Fruit fly (Drosophila melanogaster) whole organism, embryonic: ENCODE measurements around the gene CG32847.
A peak's percentile ranks its signal among the peaks of the same experiment; 100 is the strongest.

Experiments used
- CG10431 ChIP-seq: fragments of 200-800 bp; sonication (Bioruptor generic); optimal IDR thresholded peaks from 3 replicates; lab custom pipeline; 2018; ENCODE audit warnings: missing biosample characterization, mild to moderate bottlenecking, missing genetic modification characterization
- CG10979 ChIP-seq: fragments of 200-800 bp; sonication (Bioruptor generic); optimal IDR thresholded peaks from 2 replicates; lab custom pipeline; 2018; ENCODE audit warnings: missing biosample characterization, mild to moderate bottlenecking, missing genetic modification characterization, moderate library complexity
- CG11085 ChIP-seq: fragments of 200-800 bp; sonication (Bioruptor generic); IDR thresholded peaks from 2 replicates; pipeline ENCODE4 v1.3.6; 2022; ENCODE audit warnings: missing biosample characterization, missing genetic modification characterization
- CG13424 ChIP-seq: fragments of 200-800 bp; sonication (Bioruptor generic); optimal IDR thresholded peaks from 2 replicates; lab custom pipeline; 2019; ENCODE audit warnings: missing biosample characterization, mild to moderate bottlenecking, missing genetic modification characterization, moderate library complexity
- CG14860 ChIP-seq: fragments of 200-800 bp; sonication (Bioruptor generic); IDR thresholded peaks from 3 replicates; pipeline ENCODE4 v1.3.6; 2022; ENCODE audit warnings: missing biosample characterization, missing genetic modification characterization; ENCODE audit not compliant: partially characterized antibody
- CG16813 ChIP-seq: fragments of 200-800 bp; sonication (Bioruptor generic); IDR thresholded peaks from 3 replicates; pipeline ENCODE4 v1.3.6; 2022; ENCODE audit warnings: missing biosample characterization, missing genetic modification characterization; ENCODE audit not compliant: partially characterized antibody
- CG18011 ChIP-seq: fragments of 200-800 bp; sonication (Bioruptor generic); optimal IDR thresholded peaks from 2 replicates; lab custom pipeline; 2017; ENCODE audit warnings: missing biosample characterization, missing genetic modification characterization, mild to moderate bottlenecking, moderate library complexity, missing genotype
- CG1832 ChIP-seq: fragments of 200-800 bp; sonication (Bioruptor generic); optimal IDR thresholded peaks from 2 replicates; lab custom pipeline; 2017; ENCODE audit warnings: missing biosample characterization, mild to moderate bottlenecking, missing genetic modification characterization, inconsistent platforms
- CG31365 ChIP-seq: fragments of 200-800 bp; sonication (Bioruptor generic); optimal IDR thresholded peaks from 2 replicates; lab custom pipeline; 2018; ENCODE audit warnings: missing biosample characterization, mild to moderate bottlenecking, missing genetic modification characterization
- CG3163 ChIP-seq: fragments of 200-800 bp; sonication (Bioruptor generic); optimal IDR thresholded peaks from 3 replicates; lab custom pipeline; 2016; ENCODE audit warnings: missing biosample characterization, missing genetic modification characterization
- CG3407 ChIP-seq: fragments of 200-800 bp; sonication (Bioruptor generic); optimal IDR thresholded peaks from 2 replicates; lab custom pipeline; 2018; ENCODE audit warnings: missing biosample characterization, mild to moderate bottlenecking, missing genetic modification characterization
- CG34224 ChIP-seq: fragments of 200-800 bp; sonication (Bioruptor generic); IDR thresholded peaks from 3 replicates; pipeline ENCODE4 v1.3.6; 2022; ENCODE audit warnings: missing biosample characterization, missing genetic modification characterization; ENCODE audit not compliant: partially characterized antibody
- CG4404 ChIP-seq: fragments of 200-800 bp; sonication (Bioruptor generic); IDR thresholded peaks from 2 replicates; pipeline ENCODE4 v1.3.6; 2022; ENCODE audit warnings: missing biosample characterization, missing genetic modification characterization
- CG6175 ChIP-seq: fragments of 200-800 bp; sonication (Bioruptor generic); IDR thresholded peaks from 3 replicates; pipeline ENCODE4 v1.3.6; 2022; ENCODE audit warnings: missing biosample characterization, missing genetic modification characterization
- CG6791 ChIP-seq: fragments of 200-800 bp; sonication (Bioruptor generic); IDR thresholded peaks from 3 replicates; pipeline ENCODE4 v1.3.6; 2022; ENCODE audit warnings: missing biosample characterization, missing genetic modification characterization; ENCODE audit not compliant: partially characterized antibody
- CG8281 ChIP-seq: fragments of 200-800 bp; sonication (Bioruptor generic); optimal IDR thresholded peaks from 2 replicates; lab custom pipeline; 2018; ENCODE audit warnings: missing biosample characterization, mild to moderate bottlenecking, missing genetic modification characterization, moderate library complexity
- CG9876 ChIP-seq: fragments of 200-800 bp; sonication (Bioruptor generic); optimal IDR thresholded peaks from 2 replicates; lab custom pipeline; 2016; ENCODE audit warnings: missing biosample characterization, missing genetic modification characterization
- CTCF ChIP-seq: fragments of 200-800 bp; sonication (Bioruptor generic); optimal IDR thresholded peaks from 2 replicates; lab custom pipeline; 2017; ENCODE audit warnings: missing biosample characterization, mild to moderate bottlenecking, missing genetic modification characterization, moderate library complexity
- ERR ChIP-seq: fragments of 200-800 bp; sonication (Bioruptor generic); optimal IDR thresholded peaks from 2 replicates; lab custom pipeline; 2016; ENCODE audit warnings: missing biosample characterization, missing genetic modification characterization
- Eip74EF ChIP-seq, 2 experiments: fragments of 200-800 bp in 1 of 2; fragments of >200 bp in 1 of 2; sonication (Bioruptor generic) in 1 of 2; optimal IDR thresholded peaks; 2 replicates each; lab custom pipeline; 2017 to 2019; ENCODE audit warnings: missing biosample characterization in 2 of 2, missing genetic modification characterization in 2 of 2, mild to moderate bottlenecking in 1 of 2, moderate library complexity in 1 of 2
- Hr39 ChIP-seq: fragments of >200 bp; optimal IDR thresholded peaks from 2 replicates; lab custom pipeline; 2017
- MTF-1 ChIP-seq: fragments of 200-800 bp; sonication (Bioruptor generic); optimal IDR thresholded peaks from 2 replicates; lab custom pipeline; 2018; ENCODE audit warnings: missing biosample characterization, mild to moderate bottlenecking, missing genetic modification characterization, borderline replicate concordance
- Six4 ChIP-seq: fragments of 200-800 bp; sonication (Bioruptor generic); optimal IDR thresholded peaks from 2 replicates; lab custom pipeline; 2016; ENCODE audit warnings: missing biosample characterization, missing genetic modification characterization
- abd-A ChIP-seq: fragments of 200-800 bp; sonication (Bioruptor generic); optimal IDR thresholded peaks from 3 replicates; lab custom pipeline; 2019; ENCODE audit warnings: missing biosample characterization, mild to moderate bottlenecking, missing genetic modification characterization, moderate library complexity
- al ChIP-seq: fragments of 200-800 bp; sonication (Bioruptor generic); IDR thresholded peaks from 2 replicates; pipeline ENCODE4 v1.3.6; 2022; ENCODE audit warnings: missing biosample characterization, missing genetic modification characterization
- ap ChIP-seq: fragments of 200-800 bp; sonication (Bioruptor generic); IDR thresholded peaks from 2 replicates; pipeline ENCODE4 v1.3.6; 2022; ENCODE audit warnings: missing biosample characterization, missing genetic modification characterization
- bab2 ChIP-seq: fragments of 200-800 bp; sonication (Bioruptor generic); optimal IDR thresholded peaks from 2 replicates; lab custom pipeline; 2016; ENCODE audit warnings: missing biosample characterization, missing genetic modification characterization
- br ChIP-seq: fragments of >200 bp; optimal IDR thresholded peaks from 2 replicates; lab custom pipeline; 2017
- cato ChIP-seq: fragments of 200-800 bp; sonication (Bioruptor generic); optimal IDR thresholded peaks from 2 replicates; lab custom pipeline; 2016; ENCODE audit warnings: missing biosample characterization, missing genetic modification characterization, borderline replicate concordance
- chm ChIP-seq: fragments of 200-800 bp; sonication (Bioruptor generic); IDR thresholded peaks from 2 replicates; pipeline ENCODE4 v1.3.6; 2022; ENCODE audit warnings: missing biosample characterization, missing genetic modification characterization
- dmrt11E ChIP-seq: fragments of 200-800 bp; sonication (Bioruptor generic); optimal IDR thresholded peaks from 3 replicates; lab custom pipeline; 2018; ENCODE audit warnings: missing biosample characterization, mild to moderate bottlenecking, missing genetic modification characterization, moderate library complexity
- ewg ChIP-seq: fragments of 200-800 bp; sonication (Bioruptor generic); optimal IDR thresholded peaks from 3 replicates; lab custom pipeline; 2017; ENCODE audit warnings: mild to moderate bottlenecking, missing biosample characterization, missing genetic modification reagents, missing genetic modification characterization
- fd102C ChIP-seq: fragments of 200-800 bp; sonication (Bioruptor generic); optimal IDR thresholded peaks from 2 replicates; lab custom pipeline; 2018; ENCODE audit warnings: missing biosample characterization, mild to moderate bottlenecking, missing genetic modification characterization, moderate library complexity
- gfzf ChIP-seq: fragments of 200-800 bp; sonication (Bioruptor generic); optimal IDR thresholded peaks from 2 replicates; lab custom pipeline; 2016; ENCODE audit warnings: missing biosample characterization, mild to moderate bottlenecking, missing genetic modification characterization, moderate library complexity
- hbn ChIP-seq: fragments of 200-800 bp; sonication (Bioruptor generic); IDR thresholded peaks from 2 replicates; pipeline ENCODE4 v1.3.6; 2022; ENCODE audit warnings: missing biosample characterization, missing genetic modification characterization; ENCODE audit not compliant: partially characterized antibody
- her ChIP-seq: fragments of 200-800 bp; sonication (Bioruptor generic); optimal IDR thresholded peaks from 2 replicates; lab custom pipeline; 2016; ENCODE audit warnings: missing biosample characterization, missing genetic modification characterization
- ken ChIP-seq: fragments of 200-800 bp; sonication (Bioruptor generic); IDR thresholded peaks from 3 replicates; pipeline ENCODE4 v1.3.6; 2022; ENCODE audit warnings: missing biosample characterization, missing genetic modification characterization
- klu ChIP-seq: fragments of 200-800 bp; sonication (Bioruptor generic); IDR thresholded peaks from 2 replicates; pipeline ENCODE4 v1.3.6; 2022; ENCODE audit warnings: missing biosample characterization, missing genetic modification characterization
- knrl ChIP-seq: fragments of 200-800 bp; sonication (Bioruptor generic); IDR thresholded peaks from 3 replicates; pipeline ENCODE4 v1.3.6; 2022; ENCODE audit warnings: missing biosample characterization, missing genetic modification characterization; ENCODE audit not compliant: partially characterized antibody
- maf-S ChIP-seq: fragments of 200-800 bp; sonication (Bioruptor generic); optimal IDR thresholded peaks from 2 replicates; lab custom pipeline; 2016; ENCODE audit warnings: missing biosample characterization, missing genetic modification characterization
- nau ChIP-seq: fragments of 200-800 bp; sonication (Bioruptor generic); optimal IDR thresholded peaks from 3 replicates; lab custom pipeline; 2017; ENCODE audit warnings: missing biosample characterization, mild to moderate bottlenecking, missing genetic modification characterization, missing genetic modification reagents
- ranshi ChIP-seq: fragments of 200-800 bp; sonication (Bioruptor generic); IDR thresholded peaks from 2 replicates; pipeline ENCODE4 v1.3.6; 2022; ENCODE audit warnings: missing biosample characterization, missing genetic modification characterization
- ro ChIP-seq: fragments of 200-800 bp; sonication (Bioruptor generic); IDR thresholded peaks from 2 replicates; pipeline ENCODE4 v1.3.6; 2022; ENCODE audit warnings: missing biosample characterization, missing genetic modification characterization
- run ChIP-seq: fragments of 200-800 bp; sonication (Bioruptor generic); optimal IDR thresholded peaks from 3 replicates; lab custom pipeline; 2018; ENCODE audit warnings: missing biosample characterization, mild to moderate bottlenecking, missing genetic modification characterization
- stc ChIP-seq: fragments of 200-800 bp; sonication (Bioruptor generic); IDR thresholded peaks from 2 replicates; pipeline ENCODE4 v1.3.6; 2022; ENCODE audit warnings: missing biosample characterization, missing genetic modification characterization
- tio ChIP-seq: fragments of 200-800 bp; sonication (Bioruptor generic); optimal IDR thresholded peaks from 2 replicates; lab custom pipeline; 2017; ENCODE audit warnings: missing biosample characterization, missing genetic modification characterization, inconsistent platforms
- unc-4 ChIP-seq: fragments of 200-800 bp; sonication (Bioruptor generic); IDR thresholded peaks from 2 replicates; pipeline ENCODE4 v1.3.6; 2022; ENCODE audit warnings: missing biosample characterization, missing genetic modification characterization; ENCODE audit not compliant: partially characterized antibody
- wek ChIP-seq: fragments of 200-800 bp; sonication (Bioruptor generic); optimal IDR thresholded peaks from 3 replicates; lab custom pipeline; 2018; ENCODE audit warnings: missing biosample characterization, mild to moderate bottlenecking, missing genetic modification characterization, moderate library complexity
- zen ChIP-seq: fragments of 200-800 bp; sonication (Bioruptor generic); optimal IDR thresholded peaks from 3 replicates; lab custom pipeline; 2018; ENCODE audit warnings: missing biosample characterization, mild to moderate bottlenecking, missing genetic modification characterization, moderate library complexity

Gene CG32847

DNA sequence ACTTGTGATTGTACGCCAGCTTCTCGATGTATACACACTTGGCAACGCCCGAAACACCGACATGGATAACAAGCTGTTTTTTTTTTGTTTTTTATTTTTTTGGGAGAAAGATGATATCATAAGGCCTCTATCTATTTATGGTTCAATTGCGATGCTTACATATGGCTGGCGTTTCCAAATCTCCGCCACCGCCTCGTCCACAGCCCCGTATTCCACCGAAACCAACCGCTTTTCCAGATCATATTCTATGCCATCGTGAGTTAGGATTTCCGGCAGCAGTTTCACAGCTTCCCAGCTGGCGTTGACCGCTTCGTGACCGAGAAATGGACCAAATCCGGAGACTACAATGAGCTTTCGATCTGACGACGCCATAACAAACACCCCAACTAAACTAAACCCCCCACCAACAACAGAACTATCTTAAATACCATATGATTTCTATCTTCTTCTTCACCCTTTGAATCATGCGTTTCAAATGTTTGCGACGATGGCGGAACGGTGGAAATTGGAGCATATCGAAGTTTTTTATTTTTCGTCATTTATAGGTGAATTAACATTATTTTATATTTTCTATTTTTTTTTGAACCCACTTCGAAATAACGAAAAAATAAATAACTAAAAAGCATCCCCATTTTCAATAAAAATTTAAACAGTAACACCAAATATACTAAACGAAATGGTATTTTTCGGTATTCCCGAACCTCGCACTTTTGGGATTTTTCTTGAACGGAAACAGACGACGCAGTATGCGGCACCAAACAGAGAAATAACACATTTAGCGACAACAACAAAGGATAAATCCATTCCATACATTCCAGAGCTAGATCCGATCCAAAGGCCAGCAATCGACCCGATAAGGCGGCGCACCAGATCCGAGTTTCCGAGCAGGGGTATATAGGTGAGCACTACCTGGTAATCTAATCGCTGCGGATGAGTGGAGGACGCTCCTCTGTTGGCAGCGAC, 22.5 kb downstream of the CG32847 start, which contains the start of the genes CG32147 and Pex3 (continued):
- no peak for TF ChIP-seq klu (GFP tag; lab: Robert Waterston, UW)
- no peak for TF ChIP-seq CG8281 (tag; lab: Kevin White, UChicago)
- no peak for TF ChIP-seq fd102C
- peak; percentile 4 for TF ChIP-seq ewg (GFP tag; lab: Kevin White, UChicago)
- TF ChIP-seq knrl (GFP tag; lab: Robert Waterston, UW): no peak
- TF ChIP-seq wek: no peak
- TF ChIP-seq chm (GFP tag; lab: Robert Waterston, UW): no peak
- no peak for TF ChIP-seq br (lab: Kevin White, UChicago)
- no peak for TF ChIP-seq dmrt11E (tag; lab: Kevin White, UChicago)
- no peak for TF ChIP-seq abd-A (tag; lab: Kevin White, UChicago)
- TF ChIP-seq gfzf (GFP tag; lab: Kevin White, UChicago): peak; percentile 89
- TF ChIP-seq Six4 (GFP tag; lab: Kevin White, UChicago): no peak
- TF ChIP-seq CG13424 (tag; lab: Kevin White, UChicago): no peak
- TF ChIP-seq CG9876 (GFP tag; lab: Kevin White, UChicago): no peak
- no peak for TF ChIP-seq CG11085 (GFP tag; lab: Robert Waterston, UW)
- no peak for TF ChIP-seq CG3407 (GFP tag; lab: Kevin White, UChicago)
- TF ChIP-seq ap: no peak
- TF ChIP-seq ro (GFP tag; lab: Robert Waterston, UW): no peak
- no peak for TF ChIP-seq ken
- TF ChIP-seq zen (tag; lab: Kevin White, UChicago): no peak
- no peak for TF ChIP-seq Hr39 (lab: Kevin White, UChicago)
- no peak for TF ChIP-seq unc-4 (GFP tag; lab: Robert Waterston, UW)
- TF ChIP-seq her: no peak
- no peak for TF ChIP-seq tio (GFP tag; lab: Kevin White, UChicago)
- no peak for TF ChIP-seq Eip74EF (GFP tag; optimal IDR thresholded peaks at IDR 0.05; lab: Kevin White, UChicago)
- TF ChIP-seq CG3163 (GFP tag; lab: Kevin White, UChicago): no peak
- no peak for TF ChIP-seq al (GFP tag; lab: Robert Waterston, UW)
- 0 out of 3 replicates have a peak, but pooled peaks have one; percentile 10 for TF ChIP-seq CG16813 (GFP tag; lab: Robert Waterston, UW)
- no peak for TF ChIP-seq CG4404 (GFP tag; lab: Robert Waterston, UW)
- no peak for TF ChIP-seq maf-S (GFP tag; lab: Kevin White, UChicago)
- no peak for TF ChIP-seq CG10979 (tag; lab: Kevin White, UChicago)
- TF ChIP-seq CG1832 (GFP tag; lab: Kevin White, UChicago): no peak
- no peak for TF ChIP-seq ERR
- TF ChIP-seq ranshi (GFP tag; lab: Robert Waterston, UW): no peak
- no peak for TF ChIP-seq CG14860 (GFP tag; lab: Robert Waterston, UW)
- no peak for TF ChIP-seq CG34224 (GFP tag; lab: Robert Waterston, UW)
- no peak for TF ChIP-seq CG18011
- no peak for TF ChIP-seq run (tag; lab: Kevin White, UChicago)
- TF ChIP-seq CTCF (GFP tag; lab: Kevin White, UChicago): peak; percentile 68
- no peak for TF ChIP-seq MTF-1 (GFP tag; lab: Kevin White, UChicago)
- TF ChIP-seq hbn: no peak; the same call in 1 of the 2 replicates
- no peak for TF ChIP-seq nau (GFP tag; lab: Kevin White, UChicago)
- no peak for TF ChIP-seq CG6175
- TF ChIP-seq CG31365 (tag; lab: Kevin White, UChicago): no peak
- no peak for TF ChIP-seq CG10431 (GFP tag; lab: Kevin White, UChicago)
- TF ChIP-seq CG6791 (GFP tag; lab: Robert Waterston, UW): 0 out of 3 replicates have a peak, but pooled peaks have one; percentile 9
- TF ChIP-seq cato: no peak
- no peak for TF ChIP-seq bab2
- TF ChIP-seq stc (GFP tag; lab: Robert Waterston, UW): no peak
